Comparison of ENCODE assay signal across 1 fruit fly cellular context in the genomic region with DNA sequence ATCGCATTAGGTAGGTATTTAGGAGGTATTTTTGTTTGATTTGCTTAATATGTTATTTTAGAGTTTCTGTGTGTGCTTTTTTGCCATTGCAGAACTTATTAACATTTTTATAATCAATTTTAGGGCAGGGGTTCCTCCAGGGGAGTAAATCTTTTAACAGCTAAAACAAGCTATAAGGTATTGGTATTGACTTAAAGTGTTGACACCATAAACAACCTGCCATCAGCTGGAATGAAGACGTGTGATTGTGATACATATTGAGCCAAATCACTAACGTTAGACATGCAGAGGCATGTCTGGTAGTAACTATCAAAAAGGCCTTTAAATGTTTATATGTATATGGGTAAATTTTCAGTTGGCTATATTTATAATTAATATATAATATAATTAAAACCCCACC.
A peak's percentile ranks its signal among the peaks of the same experiment; 100 is the strongest.
TF ChIP-seq lines count a peak whose summit lies in the region.

No protein-coding gene starts in this region.

TF ChIP-seq in whole organism, embryonic, 481 proteins besides CTCF, POLR2A, EP300 and RAD21 (continued from another document):
- TF ChIP-seq row (GFP tag; IDR thresholded peaks at IDR 0.05; lab: Robert Waterston, UW) (no peak), PHDP (tag; optimal IDR thresholded peaks at IDR 0.05; lab: Kevin White, UChicago) (peak; percentile 7), pita (GFP tag; optimal IDR thresholded peaks at IDR 0.05; lab: Kevin White, UChicago) (no peak), danr (GFP tag; IDR thresholded peaks at IDR 0.05; lab: Robert Waterston, UW) (no peak), tll (GFP tag; optimal IDR thresholded peaks at IDR 0.05; lab: Kevin White, UChicago) (no peak), dmrt99B (tag; optimal IDR thresholded peaks at IDR 0.05; lab: Kevin White, UChicago) (no peak), CG12744 (GFP tag; optimal IDR thresholded peaks at IDR 0.05; lab: Kevin White, UChicago) (no peak), CG13123 (GFP tag; optimal IDR thresholded peaks at IDR 0.05; lab: Kevin White, UChicago) (no peak), zen2 (GFP tag; IDR thresholded peaks at IDR 0.05; lab: Robert Waterston, UW; ENCODE audit: partially characterized antibody) (no peak), Lpt (GFP tag; optimal IDR thresholded peaks at IDR 0.05; lab: Kevin White, UChicago) (no peak), lmd (GFP tag; IDR thresholded peaks at IDR 0.05; lab: Robert Waterston, UW) (no peak), Doc2 (GFP tag; IDR thresholded peaks at IDR 0.05; lab: Robert Waterston, UW) (no peak), CG42726 (GFP tag; IDR thresholded peaks at IDR 0.05; lab: Robert Waterston, UW; ENCODE audit: partially characterized antibody) (no peak), CG10366 (GFP tag; IDR thresholded peaks at IDR 0.05; lab: Robert Waterston, UW) (no peak), Rx (GFP tag; IDR thresholded peaks at IDR 0.05; lab: Robert Waterston, UW) (no peak), Taf1 (GFP tag; IDR thresholded peaks at IDR 0.05; lab: Robert Waterston, UW) (no peak), CG7745 (tag; optimal IDR thresholded peaks at IDR 0.05; lab: Kevin White, UChicago) (no peak), CG11696 (GFP tag; IDR thresholded peaks at IDR 0.05; lab: Robert Waterston, UW) (no peak), Max (GFP tag; optimal IDR thresholded peaks at IDR 0.05; lab: Kevin White, UChicago) (no peak), prd (optimal IDR thresholded peaks at IDR 0.05; lab: Kevin White, UChicago) (no peak), prd (GFP tag; IDR thresholded peaks at IDR 0.05; lab: Robert Waterston, UW) (no peak), stc (GFP tag; IDR thresholded peaks at IDR 0.05; lab: Robert Waterston, UW) (no peak), Mrtf (GFP tag; IDR thresholded peaks at IDR 0.05; lab: Robert Waterston, UW) (no peak), Mes4 (GFP tag; optimal IDR thresholded peaks at IDR 0.05; lab: Kevin White, UChicago) (no peak), Ssrp (tag; optimal IDR thresholded peaks at IDR 0.05; lab: Kevin White, UChicago) (no peak), CG9876 (GFP tag; optimal IDR thresholded peaks at IDR 0.05; lab: Kevin White, UChicago) (no peak), CG4707 (GFP tag; optimal IDR thresholded peaks at IDR 0.05; lab: Kevin White, UChicago) (no peak), Gug (GFP tag; IDR thresholded peaks at IDR 0.05; lab: Robert Waterston, UW) (no peak), CG15514 (GFP tag; optimal IDR thresholded peaks at IDR 0.05; lab: Kevin White, UChicago) (peak; percentile 9), CG9817 (tag; optimal IDR thresholded peaks at IDR 0.05; lab: Kevin White, UChicago) (no peak), gem (tag; optimal IDR thresholded peaks at IDR 0.05; lab: Kevin White, UChicago) (no peak), CG10321 (GFP tag; IDR thresholded peaks at IDR 0.05; lab: Robert Waterston, UW) (no peak), CG12769 (tag; optimal IDR thresholded peaks at IDR 0.05; lab: Kevin White, UChicago) (peak; percentile 9), CG10209 (GFP tag; optimal IDR thresholded peaks at IDR 0.05; lab: Kevin White, UChicago) (peak; percentile 6), CG6765 (GFP tag; optimal IDR thresholded peaks at IDR 0.05; lab: Kevin White, UChicago) (peak; percentile 9), Meics (GFP tag; optimal IDR thresholded peaks at IDR 0.05; lab: Kevin White, UChicago) (peak; percentile 13), yki (optimal IDR thresholded peaks at IDR 0.05; lab: Kevin White, UChicago) (no peak)
